Fruit fly (Drosophila melanogaster) Kc167 (cell line): ENCODE measurements around the gene AANATL7.

Source experiments
- h ChIP-seq: fragments of >200 bp; optimal IDR thresholded peaks from 3 replicates; lab custom pipeline; 2018; ENCODE audit warnings: missing external identifiers
- insv ChIP-seq: fragments of >200 bp; optimal IDR thresholded peaks from 3 replicates; lab custom pipeline; 2018; ENCODE audit warnings: missing external identifiers
- psq ChIP-seq: fragments of >200 bp; optimal IDR thresholded peaks from 2 replicates; lab custom pipeline; 2017; ENCODE audit warnings: missing external identifiers

- TF ChIP-seq insv (no peak), h (lab: Kevin White, UChicago) (no peak), psq (lab: Kevin White, UChicago) (no peak)
Measured at dm6 chrX:2585716-2586082, 4.9 kb downstream of the AANATL7 start, which contains the start of gene wds.
